Worm (Caenorhabditis elegans) whole organism, young adult: ENCODE measurements around the gene kin-20.

ENCODE experiments used
- B0019.2 ChIP-seq: fragments of 200-800 bp; sonication (Bioruptor generic); conservative IDR thresholded peaks from 2 replicates; pipeline ENCODE4 v1.3.6; 2022; ENCODE audit warnings: missing genetic modification reagents, missing genetic modification characterization, missing compliant biosample characterization
- B0261.1 ChIP-seq: sonication (generic microtip); optimal IDR thresholded peaks from 2 replicates; lab custom pipeline; 2016; ENCODE audit warnings: mild to moderate bottlenecking, missing genetic modification characterization, moderate library complexity, missing compliant biosample characterization
- B0336.3 ChIP-seq: fragments of 200-800 bp; sonication (Bioruptor generic); IDR thresholded peaks from 2 replicates; pipeline ENCODE4 v1.3.6; 2022; ENCODE audit warnings: missing genetic modification characterization, missing compliant biosample characterization
- C17E4.6 ChIP-seq: fragments of 200-800 bp; sonication (Bioruptor generic); IDR thresholded peaks from 2 replicates; pipeline ENCODE4 v1.3.6; 2022; ENCODE audit warnings: missing genetic modification reagents, missing genetic modification characterization, missing compliant biosample characterization
- D2030.7 ChIP-seq: fragments of 200-800 bp; sonication (Bioruptor generic); IDR thresholded peaks from 2 replicates; pipeline ENCODE4 v1.3.6; 2022; ENCODE audit warnings: missing genetic modification reagents, missing genetic modification characterization, missing compliant biosample characterization
- F10E7.11 ChIP-seq: sonication (generic microtip); optimal IDR thresholded peaks from 2 replicates; lab custom pipeline; 2017; ENCODE audit warnings: mild to moderate bottlenecking, missing genetic modification characterization, moderate library complexity, missing compliant biosample characterization
- F37B4.10 ChIP-seq: fragments of 200-800 bp; sonication (Bioruptor generic); IDR thresholded peaks from 2 replicates; pipeline ENCODE4 v1.3.6; 2022; ENCODE audit warnings: missing genetic modification characterization, missing compliant biosample characterization
- F49E8.2 ChIP-seq: sonication (generic microtip); optimal IDR thresholded peaks from 3 replicates; lab custom pipeline; 2017; ENCODE audit warnings: missing genetic modification characterization, mild to moderate bottlenecking, missing compliant biosample characterization, antibody characterized with exemption, moderate library complexity; ENCODE audit not compliant: insufficient read depth
- F52B5.7 ChIP-seq: sonication (generic microtip); optimal IDR thresholded peaks from 2 replicates; lab custom pipeline; 2016; ENCODE audit warnings: mild to moderate bottlenecking, missing genetic modification characterization, missing compliant biosample characterization
- F57A8.1 ChIP-seq: fragments of 200-800 bp; sonication (Bioruptor generic); optimal IDR thresholded peaks from 2 replicates; lab custom pipeline; 2018; ENCODE audit warnings: mild to moderate bottlenecking, missing genetic modification characterization, moderate library complexity, missing compliant biosample characterization
- F57C9.4 ChIP-seq: sonication (generic microtip); optimal IDR thresholded peaks from 2 replicates; lab custom pipeline; 2017; ENCODE audit warnings: mild to moderate bottlenecking, missing genetic modification characterization, missing compliant biosample characterization
- K11D2.4 ChIP-seq: fragments of 200-800 bp; sonication (Bioruptor generic); IDR thresholded peaks from 2 replicates; pipeline ENCODE4 v1.3.6; 2022; ENCODE audit warnings: missing genetic modification reagents, missing genetic modification characterization, missing compliant biosample characterization
- Y53G8AR.9 ChIP-seq: fragments of 200-800 bp; sonication (Bioruptor generic); conservative IDR thresholded peaks from 2 replicates; pipeline ENCODE4 v1.3.6; 2022; ENCODE audit warnings: missing genetic modification reagents, missing genetic modification characterization, missing compliant biosample characterization
- Y95B8A.8 ChIP-seq: fragments of 200-800 bp; sonication (Bioruptor generic); IDR thresholded peaks from 2 replicates; pipeline ENCODE4 v1.3.6; 2022; ENCODE audit warnings: missing genetic modification reagents, missing genetic modification characterization, missing compliant biosample characterization
- ZK185.1 ChIP-seq: sonication (generic microtip); optimal IDR thresholded peaks from 2 replicates; lab custom pipeline; 2016; ENCODE audit warnings: mild to moderate bottlenecking, missing genetic modification characterization, missing compliant biosample characterization; ENCODE audit not compliant: poor library complexity, severe bottlenecking
- atf-7 ChIP-seq: sonication (generic microtip); optimal IDR thresholded peaks from 2 replicates; lab custom pipeline; 2017; ENCODE audit warnings: mild to moderate bottlenecking, missing genetic modification characterization, missing compliant biosample characterization
- attf-3 ChIP-seq: fragments of 200-800 bp; sonication (Bioruptor generic); conservative IDR thresholded peaks from 2 replicates; pipeline ENCODE4 v1.3.6; 2022; ENCODE audit warnings: missing genetic modification reagents, missing genetic modification characterization, missing compliant biosample characterization
- attf-5 ChIP-seq: fragments of 200-800 bp; sonication (Bioruptor generic); optimal IDR thresholded peaks from 2 replicates; lab custom pipeline; 2018; ENCODE audit warnings: mild to moderate bottlenecking, missing genetic modification characterization, missing compliant biosample characterization
- bed-1 ChIP-seq: fragments of 200-800 bp; sonication (Bioruptor generic); IDR thresholded peaks from 2 replicates; pipeline ENCODE4 v1.3.6; 2022; ENCODE audit warnings: missing genetic modification reagents, missing genetic modification characterization, missing compliant biosample characterization
- cebp-2 ChIP-seq: fragments of 200-800 bp; sonication (Bioruptor generic); IDR thresholded peaks from 2 replicates; pipeline ENCODE4 v1.3.6; 2022; ENCODE audit warnings: missing genetic modification characterization, missing compliant biosample characterization
- ceh-100 ChIP-seq: fragments of 200-800 bp; sonication (Bioruptor generic); IDR thresholded peaks from 2 replicates; pipeline ENCODE4 v1.3.6; 2022; ENCODE audit warnings: missing genetic modification reagents, missing genetic modification characterization, missing compliant biosample characterization
- efl-1 ChIP-seq: fragments of 150-350 bp; optimal IDR thresholded peaks from 2 replicates; lab custom pipeline; 2014; ENCODE audit warnings: missing biosample characterization, missing genetic modification reagents, missing genetic modification characterization
- fkh-3 ChIP-seq: sonication (generic microtip); optimal IDR thresholded peaks from 2 replicates; lab custom pipeline; 2016; ENCODE audit warnings: mild to moderate bottlenecking, missing genetic modification characterization, missing compliant biosample characterization
- gei-17 ChIP-seq: fragments of 200-800 bp; sonication (Bioruptor generic); optimal IDR thresholded peaks from 2 replicates; lab custom pipeline; 2018; ENCODE audit warnings: mild to moderate bottlenecking, missing genetic modification characterization, missing compliant biosample characterization
- hlh-12 ChIP-seq: sonication (generic microtip); optimal IDR thresholded peaks from 2 replicates; lab custom pipeline; 2016; ENCODE audit warnings: missing genetic modification characterization, missing compliant biosample characterization
- hsf-1 ChIP-seq: fragments of 200-800 bp; sonication (Bioruptor generic); IDR thresholded peaks from 2 replicates; pipeline ENCODE4 v1.3.6; 2022; ENCODE audit warnings: missing genetic modification reagents, missing genetic modification characterization, missing compliant biosample characterization
- let-526 ChIP-seq: fragments of 200-800 bp; sonication (Bioruptor generic); IDR thresholded peaks from 2 replicates; pipeline ENCODE4 v1.3.6; 2022; ENCODE audit warnings: missing genetic modification reagents, missing genetic modification characterization, missing compliant biosample characterization
- let-607 ChIP-seq, 2 experiments: fragments of 200-800 bp in 1 of 2; sonication (Bioruptor generic) in 1 of 2; sonication (generic microtip) in 1 of 2; optimal IDR thresholded peaks; 2 replicates each; lab custom pipeline; 2016 to 2018; ENCODE audit warnings: mild to moderate bottlenecking in 2 of 2, missing compliant biosample characterization in 2 of 2, missing genetic modification characterization in 2 of 2, moderate library complexity in 2 of 2, missing genotype in 1 of 2
- lin-26 ChIP-seq: fragments of 200-800 bp; sonication (Bioruptor generic); IDR thresholded peaks from 2 replicates; pipeline ENCODE4 v1.3.6; 2022; ENCODE audit warnings: missing genetic modification reagents, missing genetic modification characterization, missing compliant biosample characterization
- lin-35 ChIP-seq, 3 experiments: fragments of 150-350 bp in 2 of 3; sonication (generic microtip) in 1 of 3; optimal IDR thresholded peaks; 2 replicates each; lab custom pipeline; 2014 to 2018; ENCODE audit warnings: missing biosample characterization in 3 of 3, missing genetic modification characterization in 3 of 3, missing genetic modification reagents in 3 of 3
- madf-8 ChIP-seq: fragments of 200-800 bp; sonication (Bioruptor generic); conservative IDR thresholded peaks from 2 replicates; pipeline ENCODE4 v1.3.6; 2022; ENCODE audit warnings: missing genetic modification reagents, missing genetic modification characterization, missing compliant biosample characterization
- mxl-1 ChIP-seq: sonication (generic microtip); optimal IDR thresholded peaks from 2 replicates; lab custom pipeline; 2016; ENCODE audit warnings: missing genetic modification characterization, missing compliant biosample characterization
- nfya-2 ChIP-seq: fragments of 200-800 bp; sonication (Bioruptor generic); IDR thresholded peaks from 2 replicates; pipeline ENCODE4 v1.3.6; 2022; ENCODE audit warnings: missing genetic modification reagents, missing genetic modification characterization, missing compliant biosample characterization
- nfyb-1 ChIP-seq: fragments of 200-800 bp; sonication (Bioruptor generic); IDR thresholded peaks from 2 replicates; pipeline ENCODE4 v1.3.6; 2022; ENCODE audit warnings: missing genetic modification reagents, missing genetic modification characterization, missing compliant biosample characterization
- nhr-120 ChIP-seq: fragments of 200-800 bp; sonication (Bioruptor generic); IDR thresholded peaks from 2 replicates; pipeline ENCODE4 v1.3.6; 2022; ENCODE audit warnings: missing genetic modification characterization, missing compliant biosample characterization
- nhr-179 ChIP-seq: sonication (generic microtip); optimal IDR thresholded peaks from 2 replicates; lab custom pipeline; 2016; ENCODE audit warnings: mild to moderate bottlenecking, missing genetic modification characterization, missing compliant biosample characterization
- pbrm-1 ChIP-seq: fragments of 200-800 bp; sonication (Bioruptor generic); IDR thresholded peaks from 2 replicates; pipeline ENCODE4 v1.3.6; 2022; ENCODE audit warnings: missing genetic modification reagents, missing genetic modification characterization, missing compliant biosample characterization
- rec-8 ChIP-seq, 2 experiments: sonication (generic microtip); optimal IDR thresholded peaks; 2 replicates each; lab custom pipeline; 2016; ENCODE audit warnings: mild to moderate bottlenecking in 2 of 2, missing genetic modification characterization in 2 of 2, missing genetic modification reagents in 2 of 2, missing genotype in 2 of 2, missing biosample characterization in 1 of 2, missing compliant biosample characterization in 1 of 2, moderate library complexity in 1 of 2
- repo-1 ChIP-seq: sonication (generic microtip); optimal IDR thresholded peaks from 2 replicates; lab custom pipeline; 2017; ENCODE audit warnings: mild to moderate bottlenecking, missing genetic modification characterization, missing compliant biosample characterization
- snpc-4 ChIP-seq, 5 experiments: fragments of 150-350 bp in 1 of 5; sonication (generic microtip) in 4 of 5; optimal IDR thresholded peaks; 2 replicates each; lab custom pipeline; 2014 to 2018; ENCODE audit warnings: missing genetic modification characterization in 5 of 5, missing biosample characterization in 3 of 5, antibody characterized with exemption in 2 of 5, mild to moderate bottlenecking in 2 of 5, missing compliant biosample characterization in 2 of 5, missing genotype in 2 of 5, moderate library complexity in 2 of 5, missing genetic modification reagents in 1 of 5
- tbp1 ChIP-seq: fragments of 200-800 bp; sonication (Bioruptor generic); optimal IDR thresholded peaks from 2 replicates; lab custom pipeline; 2018; ENCODE audit warnings: mild to moderate bottlenecking, missing genetic modification characterization, missing compliant biosample characterization
- unc-62 ChIP-seq: fragments of 150-350 bp; optimal IDR thresholded peaks from 2 replicates; lab custom pipeline; 2014; ENCODE audit warnings: missing biosample characterization, missing genetic modification reagents, missing genetic modification characterization
- zfh-2 ChIP-seq: fragments of 200-800 bp; sonication (Bioruptor generic); conservative IDR thresholded peaks from 2 replicates; pipeline ENCODE4 v1.3.6; 2022; ENCODE audit warnings: missing genetic modification reagents, missing genetic modification characterization, missing compliant biosample characterization
- ztf-18 ChIP-seq: sonication (generic microtip); optimal IDR thresholded peaks from 2 replicates; lab custom pipeline; 2016; ENCODE audit warnings: missing genotype, mild to moderate bottlenecking, missing genetic modification characterization, missing compliant biosample characterization
- ztf-25 ChIP-seq: fragments of 200-800 bp; sonication (Bioruptor generic); IDR thresholded peaks from 2 replicates; pipeline ENCODE4 v1.3.6; 2022; ENCODE audit warnings: missing genetic modification reagents, missing genetic modification characterization, missing compliant biosample characterization
- ztf-3 ChIP-seq: fragments of 200-800 bp; sonication (Bioruptor generic); optimal IDR thresholded peaks from 2 replicates; lab custom pipeline; 2018; ENCODE audit warnings: mild to moderate bottlenecking, missing genetic modification characterization, missing compliant biosample characterization
- ztf-6 ChIP-seq: fragments of 200-800 bp; sonication (Bioruptor generic); IDR thresholded peaks from 2 replicates; pipeline ENCODE4 v1.3.6; 2022; ENCODE audit warnings: missing genetic modification reagents, missing genetic modification characterization, missing compliant biosample characterization

Gene kin-20

ce11 chrX:15297396-15297827, 19.8 kb upstream of the kin-20 start (continued):
- TF ChIP-seq repo-1 (tag; lab: Kevin White, UChicago) (peak; percentile 20), rec-8 (tag; optimal IDR thresholded peaks at IDR 0.05; lab: Kevin White, UChicago) (peak; percentile 69 to 91), nfyb-1 (GFP tag; lab: Robert Waterston, UW) (peak; percentile 88), C17E4.6 (GFP tag; lab: Robert Waterston, UW) (no peak), B0336.3 (0 out of 2 replicates have a peak, but pooled peaks have one; percentile 41), D2030.7 (GFP tag; lab: Robert Waterston, UW) (peak; percentile 85), lin-35 (GFP tag; optimal IDR thresholded peaks at IDR 0.05; lab: Kevin White, UChicago) (peak in 1 of 3 experiments; percentile 64), F49E8.2 (tag; lab: Kevin White, UChicago) (peak; percentile 35), pbrm-1 (GFP tag; lab: Robert Waterston, UW) (peak; percentile 84), nhr-179 (peak; percentile 76), nhr-120 (0 out of 2 replicates have a peak, but pooled peaks have one; percentile 30), F37B4.10 (GFP tag; lab: Robert Waterston, UW) (no peak), mxl-1 (peak; percentile 49), Y53G8AR.9 (no peak), attf-5 (GFP tag; lab: Kevin White, UChicago) (peak; percentile 38), madf-8 (GFP tag; lab: Robert Waterston, UW) (no peak), cebp-2 (GFP tag; lab: Robert Waterston, UW) (no peak), gei-17 (GFP tag; lab: Kevin White, UChicago) (peak; percentile 41), bed-1 (GFP tag; lab: Robert Waterston, UW) (no peak), unc-62 (GFP tag; lab: Kevin White, UChicago) (no peak), let-607 (tag; optimal IDR thresholded peaks at IDR 0.05; lab: Kevin White, UChicago) (peak; percentile 20 to 74), F10E7.11 (peak; percentile 28), ztf-3 (no peak), tbp1 (peak; percentile 92), K11D2.4 (no peak), efl-1 (GFP tag; lab: Kevin White, UChicago) (no peak), B0019.2 (GFP tag; lab: Robert Waterston, UW) (no peak), ztf-6 (GFP tag; lab: Robert Waterston, UW) (no peak), F52B5.7 (tag; lab: Kevin White, UChicago) (peak; percentile 45), hsf-1 (GFP tag; lab: Robert Waterston, UW) (no peak), ceh-100 (peak; percentile 27; the same call in 1 of the 2 replicates), F57A8.1 (GFP tag; lab: Kevin White, UChicago) (peak; percentile 49), ZK185.1 (tag; lab: Kevin White, UChicago) (peak; percentile 80), F57C9.4 (tag; lab: Kevin White, UChicago) (no peak), hlh-12 (tag; lab: Kevin White, UChicago) (peak; percentile 48), ztf-25 (GFP tag; lab: Robert Waterston, UW) (peak; percentile 81; the same call in 1 of the 2 replicates), atf-7 (tag; lab: Kevin White, UChicago) (peak; percentile 68), zfh-2 (GFP tag; lab: Robert Waterston, UW) (no peak), let-526 (GFP tag; lab: Robert Waterston, UW) (no peak), Y95B8A.8 (GFP tag; lab: Robert Waterston, UW) (no peak), attf-3 (GFP tag; lab: Robert Waterston, UW) (no peak), ztf-18 (tag; lab: Kevin White, UChicago) (peak; percentile 79), nfya-2 (GFP tag; lab: Robert Waterston, UW) (no peak), lin-26 (GFP tag; lab: Robert Waterston, UW) (peak; percentile 95), B0261.1 (peak; percentile 83), snpc-4 (GFP tag; optimal IDR thresholded peaks at IDR 0.05; lab: Kevin White, UChicago) (peak; percentile 89), snpc-4 (tag; optimal IDR thresholded peaks at IDR 0.05; lab: Kevin White, UChicago) (peak; percentile 69 to 89 (median 79)), fkh-3 (tag; lab: Kevin White, UChicago) (peak; percentile 56)
